Fruit fly (Drosophila melanogaster) whole organism, embryonic: ENCODE data around the gene Vha36-3.

Experiments used
- Bdp1 ChIP-seq: fragments of 200-800 bp; sonication (Bioruptor generic); optimal IDR thresholded peaks from 3 replicates; lab custom pipeline; 2016; ENCODE audit warnings: missing biosample characterization, missing genetic modification characterization
- BtbVII ChIP-seq: fragments of 200-800 bp; sonication (Bioruptor generic); optimal IDR thresholded peaks from 3 replicates; lab custom pipeline; 2017; ENCODE audit warnings: missing biosample characterization, mild to moderate bottlenecking, missing genetic modification characterization
- CG10209 ChIP-seq: fragments of 200-800 bp; sonication (Bioruptor generic); optimal IDR thresholded peaks from 3 replicates; lab custom pipeline; 2017; ENCODE audit warnings: missing biosample characterization, mild to moderate bottlenecking, missing genetic modification characterization, missing genetic modification reagents
- CG12236 ChIP-seq: fragments of 200-800 bp; sonication (Bioruptor generic); optimal IDR thresholded peaks from 2 replicates; lab custom pipeline; 2016; ENCODE audit warnings: missing biosample characterization, missing genetic modification characterization
- CG13775 ChIP-seq: fragments of 200-800 bp; sonication (Bioruptor generic); optimal IDR thresholded peaks from 3 replicates; lab custom pipeline; 2017; ENCODE audit warnings: missing biosample characterization, mild to moderate bottlenecking, missing genetic modification characterization
- CG15479 ChIP-seq: fragments of 200-800 bp; sonication (Bioruptor generic); optimal IDR thresholded peaks from 3 replicates; lab custom pipeline; 2019; ENCODE audit warnings: missing biosample characterization, mild to moderate bottlenecking, missing genetic modification characterization, moderate library complexity
- CG18619 ChIP-seq: fragments of 200-800 bp; sonication (Bioruptor generic); optimal IDR thresholded peaks from 3 replicates; lab custom pipeline; 2017; ENCODE audit warnings: missing biosample characterization, mild to moderate bottlenecking, missing genetic modification characterization
- CG3065 ChIP-seq: fragments of 200-800 bp; sonication (Bioruptor generic); optimal IDR thresholded peaks from 2 replicates; lab custom pipeline; 2016; ENCODE audit warnings: missing biosample characterization, missing genetic modification characterization
- CG32532 ChIP-seq: fragments of 200-800 bp; sonication (Bioruptor generic); IDR thresholded peaks from 2 replicates; pipeline ENCODE4 v1.3.6; 2022; ENCODE audit warnings: missing biosample characterization, missing genetic modification characterization
- CG4404 ChIP-seq: fragments of 200-800 bp; sonication (Bioruptor generic); IDR thresholded peaks from 2 replicates; pipeline ENCODE4 v1.3.6; 2022; ENCODE audit warnings: missing biosample characterization, missing genetic modification characterization
- D19B ChIP-seq: fragments of 200-800 bp; sonication (Bioruptor generic); optimal IDR thresholded peaks from 2 replicates; lab custom pipeline; 2017; ENCODE audit warnings: missing biosample characterization, mild to moderate bottlenecking, missing genetic modification characterization
- Dad ChIP-seq: fragments of 200-800 bp; sonication (Bioruptor generic); optimal IDR thresholded peaks from 3 replicates; lab custom pipeline; 2016; ENCODE audit warnings: missing biosample characterization, missing genetic modification characterization
- Dll ChIP-seq: fragments of 200-800 bp; sonication (Bioruptor generic); IDR thresholded peaks from 4 replicates; pipeline ENCODE4 v1.3.6; 2022; ENCODE audit warnings: missing biosample characterization, missing genetic modification characterization; ENCODE audit not compliant: partially characterized antibody
- Drgx ChIP-seq: fragments of 200-800 bp; sonication (Bioruptor generic); IDR thresholded peaks from 2 replicates; pipeline ENCODE4 v1.3.6; 2022; ENCODE audit warnings: missing biosample characterization, missing genetic modification characterization
- E2f1 ChIP-seq: fragments of 200-800 bp; sonication (Bioruptor generic); IDR thresholded peaks from 2 replicates; pipeline ENCODE4 v1.3.6; 2022; ENCODE audit warnings: missing biosample characterization, missing genetic modification characterization
- ERR ChIP-seq: fragments of 200-800 bp; sonication (Bioruptor generic); optimal IDR thresholded peaks from 2 replicates; lab custom pipeline; 2016; ENCODE audit warnings: missing biosample characterization, missing genetic modification characterization
- Fer3 ChIP-seq: fragments of 200-800 bp; sonication (Bioruptor generic); optimal IDR thresholded peaks from 2 replicates; lab custom pipeline; 2018; ENCODE audit warnings: missing biosample characterization, mild to moderate bottlenecking, missing genetic modification characterization, moderate library complexity
- H2.0 ChIP-seq: fragments of 200-800 bp; sonication (Bioruptor generic); IDR thresholded peaks from 2 replicates; pipeline ENCODE4 v1.3.6; 2022; ENCODE audit warnings: missing biosample characterization, missing genetic modification characterization
- HLH4C ChIP-seq: fragments of 200-800 bp; sonication (Bioruptor generic); IDR thresholded peaks from 3 replicates; pipeline ENCODE4 v1.3.6; 2022; ENCODE audit warnings: missing biosample characterization, missing genetic modification characterization; ENCODE audit not compliant: partially characterized antibody
- Med ChIP-seq: fragments of 200-800 bp; sonication (Bioruptor generic); peaks from one replicate; lab custom pipeline; 2016; ENCODE audit warnings: missing biosample characterization, missing genetic modification characterization, mild to moderate bottlenecking, inconsistent platforms, moderate library complexity
- NK7.1 ChIP-seq: fragments of 200-800 bp; sonication (Bioruptor generic); optimal IDR thresholded peaks from 3 replicates; lab custom pipeline; 2016; ENCODE audit warnings: missing biosample characterization, missing genetic modification characterization
- Ravus ChIP-seq: fragments of 200-800 bp; sonication (Bioruptor generic); IDR thresholded peaks from 2 replicates; pipeline ENCODE4 v1.3.6; 2022; ENCODE audit warnings: missing biosample characterization, missing genetic modification characterization
- Ssrp ChIP-seq: fragments of 200-800 bp; sonication (Bioruptor generic); optimal IDR thresholded peaks from 2 replicates; lab custom pipeline; 2018; ENCODE audit warnings: missing biosample characterization, mild to moderate bottlenecking, missing genetic modification characterization, moderate library complexity
- Stat92E ChIP-seq, 3 experiments: fragments of >200 bp in 2 of 3; fragments of 200-800 bp in 1 of 3; sonication (Bioruptor generic) in 1 of 3; optimal IDR thresholded peaks; 2 replicates each; lab custom pipeline; 2017 to 2019; ENCODE audit warnings: missing biosample characterization in 3 of 3, missing genetic modification characterization in 3 of 3, mild to moderate bottlenecking in 1 of 3, moderate library complexity in 1 of 3
- Xbp1 ChIP-seq: fragments of 200-800 bp; sonication (Bioruptor generic); optimal IDR thresholded peaks from 3 replicates; lab custom pipeline; 2016; ENCODE audit warnings: missing biosample characterization, mild to moderate bottlenecking, missing genetic modification characterization
- crp ChIP-seq, 2 experiments: fragments of 200-800 bp; sonication (Bioruptor generic); optimal IDR thresholded peaks; 2 replicates in 1 of 2; 3 replicates in 1 of 2; lab custom pipeline; 2017; ENCODE audit warnings: missing biosample characterization in 2 of 2, missing genetic modification characterization in 2 of 2, mild to moderate bottlenecking in 1 of 2, moderate library complexity in 1 of 2
- danr ChIP-seq: fragments of 200-800 bp; sonication (Bioruptor generic); IDR thresholded peaks from 2 replicates; pipeline ENCODE4 v1.3.6; 2022; ENCODE audit warnings: missing biosample characterization, missing genetic modification characterization
- esg ChIP-seq: fragments of 200-800 bp; sonication (Bioruptor generic); conservative IDR thresholded peaks from 2 replicates; pipeline ENCODE4 v1.3.6; 2022; ENCODE audit warnings: missing biosample characterization, missing genetic modification characterization
- ewg ChIP-seq: fragments of 200-800 bp; sonication (Bioruptor generic); optimal IDR thresholded peaks from 3 replicates; lab custom pipeline; 2017; ENCODE audit warnings: mild to moderate bottlenecking, missing biosample characterization, missing genetic modification reagents, missing genetic modification characterization
- fd3F ChIP-seq: fragments of 200-800 bp; sonication (Bioruptor generic); optimal IDR thresholded peaks from 2 replicates; lab custom pipeline; 2018; ENCODE audit warnings: missing biosample characterization, mild to moderate bottlenecking, missing genetic modification characterization, moderate library complexity
- fd64A ChIP-seq: fragments of 200-800 bp; sonication (Bioruptor generic); optimal IDR thresholded peaks from 3 replicates; lab custom pipeline; 2018; ENCODE audit warnings: missing biosample characterization, mild to moderate bottlenecking, missing genetic modification characterization
- gt ChIP-seq: fragments of 200-800 bp; sonication (Bioruptor generic); IDR thresholded peaks from 2 replicates; pipeline ENCODE4 v1.3.6; 2022; ENCODE audit warnings: missing biosample characterization, missing genetic modification characterization
- hb ChIP-seq: fragments of 200-800 bp; sonication (Bioruptor generic); IDR thresholded peaks from 3 replicates; pipeline ENCODE4 v1.3.6; 2022; ENCODE audit warnings: missing biosample characterization, missing genetic modification characterization; ENCODE audit not compliant: partially characterized antibody
- her ChIP-seq: fragments of 200-800 bp; sonication (Bioruptor generic); optimal IDR thresholded peaks from 2 replicates; lab custom pipeline; 2016; ENCODE audit warnings: missing biosample characterization, missing genetic modification characterization
- lov ChIP-seq, 2 experiments: fragments of 200-800 bp in 1 of 2; fragments of >200 bp in 1 of 2; sonication (Bioruptor generic) in 1 of 2; IDR thresholded peaks in 1 of 2; optimal IDR thresholded peaks in 1 of 2; 2 replicates in 1 of 2; 3 replicates in 1 of 2; pipeline versions ENCODE4 v1.3.6 to Lab custom; 2017 to 2022; ENCODE audit warnings: missing biosample characterization in 1 of 2, missing genetic modification characterization in 1 of 2
- p53 ChIP-seq: fragments of 200-800 bp; sonication (Bioruptor generic); optimal IDR thresholded peaks from 2 replicates; lab custom pipeline; 2016; ENCODE audit warnings: missing biosample characterization, missing genetic modification characterization
- pb ChIP-seq: fragments of 200-800 bp; sonication (Bioruptor generic); optimal IDR thresholded peaks from 3 replicates; lab custom pipeline; 2016; ENCODE audit warnings: missing biosample characterization, missing genetic modification characterization
- repo ChIP-seq: fragments of 200-800 bp; sonication (Bioruptor generic); optimal IDR thresholded peaks from 2 replicates; lab custom pipeline; 2016; ENCODE audit warnings: missing biosample characterization, missing genetic modification characterization
- row ChIP-seq: fragments of 200-800 bp; sonication (Bioruptor generic); IDR thresholded peaks from 3 replicates; pipeline ENCODE4 v1.3.6; 2022; ENCODE audit warnings: missing biosample characterization, missing genetic modification characterization
- sim ChIP-seq: fragments of 200-800 bp; sonication (Bioruptor generic); IDR thresholded peaks from 2 replicates; pipeline ENCODE4 v1.3.6; 2022; ENCODE audit warnings: missing biosample characterization, missing genetic modification characterization
- slou ChIP-seq: fragments of 200-800 bp; sonication (Bioruptor generic); optimal IDR thresholded peaks from 3 replicates; lab custom pipeline; 2016; ENCODE audit warnings: missing biosample characterization, missing genetic modification characterization
- so ChIP-seq: fragments of 200-800 bp; sonication (Bioruptor generic); IDR thresholded peaks from 3 replicates; pipeline ENCODE4 v1.3.6; 2022; ENCODE audit warnings: missing biosample characterization, missing genetic modification characterization
- stwl ChIP-seq: fragments of 200-800 bp; sonication (Bioruptor generic); optimal IDR thresholded peaks from 3 replicates; lab custom pipeline; 2018; ENCODE audit warnings: missing biosample characterization, mild to moderate bottlenecking, missing genetic modification characterization, moderate library complexity
- tin ChIP-seq: fragments of 200-800 bp; sonication (Bioruptor generic); optimal IDR thresholded peaks from 3 replicates; lab custom pipeline; 2016; ENCODE audit warnings: missing biosample characterization, missing genetic modification characterization
- tio ChIP-seq: fragments of 200-800 bp; sonication (Bioruptor generic); optimal IDR thresholded peaks from 2 replicates; lab custom pipeline; 2017; ENCODE audit warnings: missing biosample characterization, missing genetic modification characterization, inconsistent platforms
- trem ChIP-seq: fragments of 200-800 bp; optimal IDR thresholded peaks from 3 replicates; lab custom pipeline; 2019; ENCODE audit warnings: missing biosample characterization, mild to moderate bottlenecking, missing genetic modification characterization, moderate library complexity
- vvl ChIP-seq: fragments of 200-800 bp; sonication (Bioruptor generic); IDR thresholded peaks from 2 replicates; pipeline ENCODE4 v1.3.6; 2022; ENCODE audit warnings: missing biosample characterization, missing genetic modification characterization
- zen2 ChIP-seq: fragments of 200-800 bp; sonication (Bioruptor generic); IDR thresholded peaks from 3 replicates; pipeline ENCODE4 v1.3.6; 2022; ENCODE audit warnings: missing biosample characterization, missing genetic modification characterization; ENCODE audit not compliant: partially characterized antibody
- zfh2 ChIP-seq: fragments of 200-800 bp; sonication (Bioruptor generic); optimal IDR thresholded peaks from 2 replicates; lab custom pipeline; 2016; ENCODE audit warnings: missing biosample characterization, missing genetic modification characterization

The Vha36-3 gene

DNA sequence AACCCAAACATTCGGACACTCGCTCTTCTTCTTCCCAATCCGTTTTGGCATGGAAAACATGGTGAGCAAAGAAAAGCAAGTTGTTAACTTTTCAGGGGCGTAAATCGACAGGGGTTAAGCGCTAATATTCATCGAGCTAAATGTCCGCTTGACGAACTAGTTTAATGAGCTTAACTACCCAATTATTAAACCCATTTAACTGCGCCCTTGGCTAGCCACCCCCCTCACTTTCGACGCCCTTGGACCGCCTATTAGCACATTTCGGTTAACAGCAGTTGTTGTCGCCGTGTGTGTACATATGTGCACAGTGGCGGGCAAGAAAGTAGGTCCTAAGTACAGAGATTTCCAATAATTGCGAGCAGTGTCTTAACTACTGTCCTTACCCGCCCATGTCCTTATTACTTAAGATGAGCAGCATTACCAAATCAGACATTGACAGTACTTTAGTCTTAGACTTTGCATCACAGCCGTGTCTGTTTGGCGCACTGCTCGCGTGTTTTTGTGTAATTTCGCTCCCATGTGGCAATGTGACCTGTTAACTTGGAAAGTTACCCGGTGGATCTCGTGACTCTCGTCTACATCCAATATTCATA is 9.2 kb upstream of the Vha36-3 start (continued):
- no peak for TF ChIP-seq Stat92E (GFP tag; optimal IDR thresholded peaks at IDR 0.05; lab: Kevin White, UChicago)
- peak; percentile 93 for TF ChIP-seq so
- TF ChIP-seq ERR (GFP tag; lab: Kevin White, UChicago): peak; percentile 91
- TF ChIP-seq p53: peak; percentile 85
- TF ChIP-seq Fer3 (tag; lab: Kevin White, UChicago): peak; percentile 93
- TF ChIP-seq Ravus (GFP tag; lab: Robert Waterston, UW): peak; percentile 70
- peak; percentile 97 for TF ChIP-seq Drgx (GFP tag; lab: Robert Waterston, UW)
- TF ChIP-seq pb (GFP tag; lab: Kevin White, UChicago): peak; percentile 89
- peak; percentile 93 for TF ChIP-seq Xbp1 (GFP tag; lab: Kevin White, UChicago)
- peak; percentile 84 for TF ChIP-seq Ssrp
- TF ChIP-seq H2.0: peak; percentile 90
- peak; percentile 88 for TF ChIP-seq BtbVII (GFP tag; lab: Kevin White, UChicago)
- peak; percentile 65 for TF ChIP-seq CG12236 (GFP tag; lab: Kevin White, UChicago)
- TF ChIP-seq CG4404 (GFP tag; lab: Robert Waterston, UW): peak; percentile 87
- peak; percentile 88 for TF ChIP-seq D19B (GFP tag; lab: Kevin White, UChicago)
- peak; percentile 79 for TF ChIP-seq CG3065 (GFP tag; lab: Kevin White, UChicago)
- peak; percentile 93 for TF ChIP-seq her (GFP tag; lab: Kevin White, UChicago)
- TF ChIP-seq danr (GFP tag; lab: Robert Waterston, UW): peak; percentile 79
- peak; percentile 98 for TF ChIP-seq zfh2 (GFP tag; lab: Kevin White, UChicago)
- TF ChIP-seq lov (optimal IDR thresholded peaks at IDR 0.05; lab: Kevin White, UChicago): no peak
- TF ChIP-seq lov (GFP tag; IDR thresholded peaks at IDR 0.05; lab: Robert Waterston, UW): 0 out of 3 replicates have a peak, but pooled peaks have one; percentile 58
- TF ChIP-seq CG10209 (GFP tag; lab: Kevin White, UChicago): peak; percentile 90
- TF ChIP-seq crp (GFP tag; optimal IDR thresholded peaks at IDR 0.05; lab: Kevin White, UChicago): peak in 1 of 2 experiments; percentile 31
- TF ChIP-seq tio (GFP tag; lab: Kevin White, UChicago): peak; percentile 90
- peak; percentile 27 for TF ChIP-seq trem (tag; lab: Kevin White, UChicago)
- peak; percentile 93 for TF ChIP-seq slou
- peak; percentile 83 for TF ChIP-seq esg
- TF ChIP-seq E2f1 (GFP tag; lab: Robert Waterston, UW): peak; percentile 90
- peak; percentile 82 for TF ChIP-seq ewg (GFP tag; lab: Kevin White, UChicago)
- TF ChIP-seq fd3F (GFP tag; lab: Kevin White, UChicago): peak; percentile 89
- TF ChIP-seq CG15479 (GFP tag; lab: Kevin White, UChicago): no peak
- peak; percentile 82 for TF ChIP-seq Bdp1 (GFP tag; lab: Kevin White, UChicago)
- peak; percentile 91 for TF ChIP-seq row (GFP tag; lab: Robert Waterston, UW)
- peak; percentile 97 for TF ChIP-seq CG32532
- no peak for TF ChIP-seq HLH4C
- TF ChIP-seq zen2 (GFP tag; lab: Robert Waterston, UW): no peak
- TF ChIP-seq CG13775 (GFP tag; lab: Kevin White, UChicago): peak; percentile 88
- peak; percentile 100 for TF ChIP-seq Med (GFP tag; lab: Kevin White, UChicago)
- TF ChIP-seq fd64A (GFP tag; lab: Kevin White, UChicago): peak; percentile 59
- TF ChIP-seq hb (GFP tag; lab: Robert Waterston, UW): no peak
- peak; percentile 81 for TF ChIP-seq NK7.1 (GFP tag; lab: Kevin White, UChicago)
- peak; percentile 96 for TF ChIP-seq vvl (GFP tag; lab: Robert Waterston, UW)
- peak; percentile 86 for TF ChIP-seq tin (GFP tag; lab: Kevin White, UChicago)
- TF ChIP-seq Dll (GFP tag; lab: Robert Waterston, UW): no peak
- TF ChIP-seq CG18619 (GFP tag; lab: Kevin White, UChicago): peak; percentile 90
- TF ChIP-seq stwl (tag; lab: Kevin White, UChicago): no peak
- peak; percentile 93 for TF ChIP-seq Dad (GFP tag; lab: Kevin White, UChicago)
- TF ChIP-seq sim (GFP tag; lab: Robert Waterston, UW): peak; percentile 84
- peak; percentile 80 for TF ChIP-seq gt (GFP tag; lab: Robert Waterston, UW)
- peak; percentile 85 for TF ChIP-seq repo (GFP tag; lab: Kevin White, UChicago)
